Fruit fly (Drosophila melanogaster) whole organism, prepupa: ENCODE results near the gene CG44532.

Experiments
- Blimp-1 ChIP-seq: fragments of 200-800 bp; sonication (Bioruptor generic); optimal IDR thresholded peaks from 3 replicates; lab custom pipeline; 2017; ENCODE audit warnings: missing biosample characterization, missing genetic modification characterization, mild to moderate bottlenecking, moderate library complexity, missing genetic modification reagents
- CG11902 ChIP-seq: fragments of 200-800 bp; sonication (Bioruptor generic); optimal IDR thresholded peaks from 3 replicates; lab custom pipeline; 2016; ENCODE audit warnings: missing biosample characterization, missing genetic modification characterization
- CG15336 ChIP-seq: fragments of 200-800 bp; sonication (Bioruptor generic); IDR thresholded peaks from 2 replicates; pipeline ENCODE4 v1.3.6; 2022; ENCODE audit warnings: missing biosample characterization, missing genetic modification characterization
- CG1621 ChIP-seq: fragments of 200-800 bp; sonication (Bioruptor generic); optimal IDR thresholded peaks from 3 replicates; lab custom pipeline; 2018; ENCODE audit warnings: missing biosample characterization, mild to moderate bottlenecking, missing genetic modification characterization
- CG16779 ChIP-seq: fragments of 200-800 bp; sonication (Bioruptor generic); optimal IDR thresholded peaks from 3 replicates; lab custom pipeline; 2017; ENCODE audit warnings: missing biosample characterization, mild to moderate bottlenecking, missing genetic modification characterization
- CG31627 ChIP-seq: fragments of 200-800 bp; sonication (Bioruptor generic); optimal IDR thresholded peaks from 3 replicates; lab custom pipeline; 2016; ENCODE audit warnings: missing biosample characterization, missing genetic modification characterization
- CG6163 ChIP-seq: fragments of 200-800 bp; sonication (Bioruptor generic); IDR thresholded peaks from 3 replicates; pipeline ENCODE4 v1.3.6; 2022; ENCODE audit warnings: missing biosample characterization, missing genetic modification characterization
- CG6276 ChIP-seq: fragments of 200-800 bp; sonication (Bioruptor generic); optimal IDR thresholded peaks from 2 replicates; lab custom pipeline; 2017; ENCODE audit warnings: missing biosample characterization, mild to moderate bottlenecking, missing genetic modification characterization
- CG6808 ChIP-seq: fragments of 200-800 bp; sonication (Bioruptor generic); optimal IDR thresholded peaks from 3 replicates; lab custom pipeline; 2017; ENCODE audit warnings: missing biosample characterization, missing genetic modification characterization, mild to moderate bottlenecking, moderate library complexity, missing genetic modification reagents
- CG6854 ChIP-seq: fragments of 200-800 bp; sonication (Bioruptor generic); optimal IDR thresholded peaks from 2 replicates; lab custom pipeline; 2017; ENCODE audit warnings: missing biosample characterization, mild to moderate bottlenecking, missing genetic modification characterization
- CG8119 ChIP-seq: fragments of 200-800 bp; sonication (Bioruptor generic); IDR thresholded peaks from 3 replicates; pipeline ENCODE4 v1.3.6; 2022; ENCODE audit warnings: missing biosample characterization, missing genetic modification characterization
- CG9139 ChIP-seq: fragments of 200-800 bp; sonication (Bioruptor generic); optimal IDR thresholded peaks from 3 replicates; lab custom pipeline; 2017; ENCODE audit warnings: missing biosample characterization, mild to moderate bottlenecking, missing genetic modification characterization
- Eip78C ChIP-seq: fragments of 200-800 bp; sonication (Bioruptor generic); peaks from one replicate; lab custom pipeline; 2016; ENCODE audit warnings: missing biosample characterization, missing genetic modification characterization
- Eip93F ChIP-seq: fragments of 200-800 bp; sonication (Bioruptor generic); optimal IDR thresholded peaks from 2 replicates; lab custom pipeline; 2016; ENCODE audit warnings: missing biosample characterization, mild to moderate bottlenecking, missing genetic modification characterization
- Ets96B ChIP-seq: fragments of 200-800 bp; optimal IDR thresholded peaks from 2 replicates; lab custom pipeline; 2019; ENCODE audit warnings: missing biosample characterization, mild to moderate bottlenecking, missing genetic modification characterization, moderate library complexity
- Gug ChIP-seq: fragments of 200-800 bp; sonication (Bioruptor generic); IDR thresholded peaks from 2 replicates; pipeline ENCODE4 v1.3.6; 2022; ENCODE audit warnings: missing biosample characterization, missing genetic modification characterization
- Hr38 ChIP-seq: sonication (Bioruptor generic); optimal IDR thresholded peaks from 2 replicates; lab custom pipeline; 2016; ENCODE audit warnings: missing biosample characterization, missing genetic modification characterization
- OdsH ChIP-seq: fragments of 200-800 bp; sonication (Bioruptor generic); optimal IDR thresholded peaks from 3 replicates; lab custom pipeline; 2016; ENCODE audit warnings: missing biosample characterization, missing genetic modification characterization
- Smox ChIP-seq: fragments of 200-800 bp; sonication (Bioruptor generic); optimal IDR thresholded peaks from 3 replicates; lab custom pipeline; 2016; ENCODE audit warnings: missing biosample characterization, missing genetic modification characterization
- Sox14 ChIP-seq: fragments of 200-800 bp; sonication (Bioruptor generic); optimal IDR thresholded peaks from 3 replicates; lab custom pipeline; 2016; ENCODE audit warnings: missing biosample characterization, missing genetic modification characterization
- Sox15 ChIP-seq: fragments of 200-800 bp; sonication (Bioruptor generic); optimal IDR thresholded peaks from 3 replicates; lab custom pipeline; 2016; ENCODE audit warnings: missing biosample characterization, missing genetic modification characterization
- dac ChIP-seq: fragments of 200-800 bp; sonication (Bioruptor generic); optimal IDR thresholded peaks from 2 replicates; lab custom pipeline; 2017; ENCODE audit warnings: missing biosample characterization, mild to moderate bottlenecking, missing genetic modification characterization
- dsx ChIP-seq: fragments of 200-800 bp; optimal IDR thresholded peaks from 3 replicates; lab custom pipeline; 2019; ENCODE audit warnings: missing biosample characterization, mild to moderate bottlenecking, missing genetic modification characterization, moderate library complexity; ENCODE audit not compliant: poor library complexity, severe bottlenecking
- eg ChIP-seq: fragments of 200-800 bp; sonication (Bioruptor generic); IDR thresholded peaks from 3 replicates; pipeline ENCODE4 v1.3.6; 2022; ENCODE audit warnings: missing biosample characterization, missing genetic modification characterization
- esn ChIP-seq: fragments of 200-800 bp; sonication (Bioruptor generic); optimal IDR thresholded peaks from 2 replicates; lab custom pipeline; 2016; ENCODE audit warnings: missing biosample characterization, mild to moderate bottlenecking, missing genetic modification characterization, moderate library complexity
- fd59A ChIP-seq: fragments of 200-800 bp; sonication (Bioruptor generic); optimal IDR thresholded peaks from 2 replicates; lab custom pipeline; 2017; ENCODE audit warnings: missing biosample characterization, mild to moderate bottlenecking, missing genetic modification characterization, missing genetic modification reagents
- fd85E ChIP-seq: fragments of 200-800 bp; sonication (Bioruptor generic); optimal IDR thresholded peaks from 3 replicates; lab custom pipeline; 2016; ENCODE audit warnings: missing biosample characterization, missing genetic modification characterization
- fkh ChIP-seq: fragments of 200-800 bp; sonication (Bioruptor generic); optimal IDR thresholded peaks from 3 replicates; lab custom pipeline; 2017; ENCODE audit warnings: missing biosample characterization, mild to moderate bottlenecking, missing genetic modification characterization, moderate library complexity
- net ChIP-seq: fragments of 200-800 bp; sonication (Bioruptor generic); optimal IDR thresholded peaks from 3 replicates; lab custom pipeline; 2016; ENCODE audit warnings: missing biosample characterization, missing genetic modification characterization
- salr ChIP-seq, 2 experiments: fragments of 200-800 bp; sonication (Bioruptor generic); optimal IDR thresholded peaks; 3 replicates each; lab custom pipeline; 2016 to 2018; ENCODE audit warnings: missing biosample characterization in 2 of 2, missing genetic modification characterization in 2 of 2, mild to moderate bottlenecking in 1 of 2
- spab ChIP-seq: fragments of 200-800 bp; sonication (Bioruptor generic); optimal IDR thresholded peaks from 2 replicates; lab custom pipeline; 2017; ENCODE audit warnings: missing biosample characterization, mild to moderate bottlenecking, missing genetic modification characterization, missing genetic modification reagents
- ss ChIP-seq, 2 experiments: fragments of 200-800 bp; sonication (Bioruptor generic); optimal IDR thresholded peaks; 2 replicates in 1 of 2; 3 replicates in 1 of 2; lab custom pipeline; 2017 to 2018; ENCODE audit warnings: mild to moderate bottlenecking in 2 of 2, missing biosample characterization in 2 of 2, missing genetic modification characterization in 2 of 2, moderate library complexity in 1 of 2
- topi ChIP-seq: fragments of 200-800 bp; sonication (Bioruptor generic); optimal IDR thresholded peaks from 3 replicates; lab custom pipeline; 2016; ENCODE audit warnings: missing biosample characterization, missing genetic modification characterization
- vri ChIP-seq: fragments of 200-800 bp; sonication (Bioruptor generic); optimal IDR thresholded peaks from 3 replicates; lab custom pipeline; 2016; ENCODE audit warnings: missing biosample characterization, mild to moderate bottlenecking, missing genetic modification characterization

Gene CG44532

dm6 chrX:9159736-9160135 lies 2.2 kb upstream of the CG44532 start, which contains the start of gene NdufA3:
Gene NdufA3 (minus strand): TSS chrX:9160052.
- no peak for TF ChIP-seq Eip93F (GFP tag; lab: Kevin White, UChicago)
- peak; percentile 41 for TF ChIP-seq vri (GFP tag; lab: Kevin White, UChicago)

dm6 chrX:9163110-9163509 lies 1.2 kb downstream of the CG44532 start, which contains the start of gene mei-P26:
Gene mei-P26 (plus strand): TSS chrX:9163255.
- TF ChIP-seq vri (GFP tag; lab: Kevin White, UChicago), result peak; percentile 34
- TF ChIP-seq Eip78C (GFP tag; lab: Kevin White, UChicago), result peak; percentile 77
- TF ChIP-seq Sox14 (GFP tag; lab: Kevin White, UChicago), result peak; percentile 6
- TF ChIP-seq fkh (GFP tag; lab: Kevin White, UChicago), result peak; percentile 61
- TF ChIP-seq OdsH (GFP tag; lab: Kevin White, UChicago), result no peak
- TF ChIP-seq CG1621, result no peak
- TF ChIP-seq spab (GFP tag; lab: Kevin White, UChicago), result no peak
- TF ChIP-seq fd85E (GFP tag; lab: Kevin White, UChicago), result no peak
- TF ChIP-seq CG6163 (GFP tag; lab: Robert Waterston, UW), result peak; percentile 55; the same call in 1 of the 3 replicates
- peak; percentile 3 for TF ChIP-seq dsx (GFP tag; lab: Kevin White, UChicago)
- peak; percentile 34 for TF ChIP-seq esn (GFP tag; lab: Kevin White, UChicago)
- TF ChIP-seq CG15336 (GFP tag; lab: Robert Waterston, UW), result peak; percentile 34; the same call in 1 of the 2 replicates
- peak; percentile 44 for TF ChIP-seq CG6854 (GFP tag; lab: Kevin White, UChicago)
- no peak for TF ChIP-seq topi (GFP tag; lab: Kevin White, UChicago)

DNA sequence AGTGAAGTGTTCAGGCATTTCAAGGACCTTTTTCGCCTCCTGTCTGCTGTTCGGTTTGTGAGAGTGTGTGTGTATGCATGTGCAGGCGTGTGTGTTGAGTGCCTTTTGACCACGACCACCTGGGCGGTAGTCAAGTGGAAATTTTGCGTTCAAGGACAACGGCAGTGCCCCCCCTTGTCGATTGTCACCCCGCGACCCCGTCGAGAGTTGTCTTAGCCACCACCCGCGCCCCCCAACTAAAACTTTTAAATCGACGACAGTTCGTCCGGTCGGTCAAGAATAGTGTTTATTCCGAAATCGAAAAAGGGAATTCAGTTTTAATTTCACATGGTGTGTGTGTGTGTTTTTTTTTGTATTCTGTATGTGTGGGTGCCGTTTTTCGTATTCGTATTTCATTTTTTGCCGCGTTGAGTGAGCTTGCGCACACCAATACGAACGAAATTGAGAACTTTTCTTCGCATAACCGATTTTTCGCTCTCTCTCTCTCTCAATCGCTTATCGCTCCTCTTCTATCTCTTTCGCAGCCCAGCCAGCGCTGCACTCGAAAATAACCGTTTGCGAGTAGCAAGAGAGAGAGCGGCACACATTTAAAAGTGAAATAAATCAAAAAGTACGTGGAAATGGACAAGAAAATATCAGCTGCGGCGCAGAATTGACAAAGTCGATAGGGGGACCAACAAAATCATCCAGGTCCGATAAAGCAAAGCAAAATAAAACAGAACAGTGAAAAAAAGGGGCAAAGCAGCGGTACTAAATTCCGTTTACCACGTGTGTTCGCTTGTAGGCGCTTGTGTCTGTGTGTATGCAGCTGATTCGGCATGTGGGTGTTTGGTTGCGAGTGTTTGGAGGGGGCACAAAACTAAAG lies 2.0 kb downstream of the CG44532 start:
- TF ChIP-seq net (GFP tag; lab: Kevin White, UChicago), result peak; percentile 35
- TF ChIP-seq Sox15 (GFP tag; lab: Kevin White, UChicago), result no peak
- TF ChIP-seq Gug (GFP tag; lab: Robert Waterston, UW), result no peak
- TF ChIP-seq Ets96B (tag; lab: Kevin White, UChicago), result peak; percentile 21
- peak; percentile 29 for TF ChIP-seq Blimp-1
- TF ChIP-seq Sox14 (GFP tag; lab: Kevin White, UChicago), result no peak
- no peak for TF ChIP-seq Smox (GFP tag; lab: Kevin White, UChicago)
- peak; percentile 16 for TF ChIP-seq dsx (GFP tag; lab: Kevin White, UChicago)
- peak; percentile 37 for TF ChIP-seq CG16779 (tag; lab: Kevin White, UChicago)
- no peak for TF ChIP-seq Hr38 (GFP tag; lab: Kevin White, UChicago)
- peak; percentile 74 for TF ChIP-seq Eip78C (GFP tag; lab: Kevin White, UChicago)
- peak; percentile 10 for TF ChIP-seq fd59A (GFP tag; lab: Kevin White, UChicago)
- peak; percentile 68 for TF ChIP-seq CG6163 (GFP tag; lab: Robert Waterston, UW)
- no peak for TF ChIP-seq CG31627 (GFP tag; lab: Kevin White, UChicago)
- TF ChIP-seq ss (GFP tag; optimal IDR thresholded peaks at IDR 0.05; lab: Kevin White, UChicago), result peak; percentile 45 to 56
- no peak for TF ChIP-seq CG11902 (GFP tag; lab: Kevin White, UChicago)
- TF ChIP-seq CG15336 (GFP tag; lab: Robert Waterston, UW), result peak; percentile 32; the same call in 1 of the 2 replicates
- no peak for TF ChIP-seq spab (GFP tag; lab: Kevin White, UChicago)
- no peak for TF ChIP-seq dac (GFP tag; lab: Kevin White, UChicago)
- peak; percentile 41 for TF ChIP-seq CG9139 (GFP tag; lab: Kevin White, UChicago)
- TF ChIP-seq eg (GFP tag; lab: Robert Waterston, UW), result peak; percentile 69
- no peak for TF ChIP-seq esn (GFP tag; lab: Kevin White, UChicago)
- TF ChIP-seq CG6808, result peak; percentile 19
- TF ChIP-seq CG8119, result no peak
- peak; percentile 20 for TF ChIP-seq CG6854 (GFP tag; lab: Kevin White, UChicago)
- TF ChIP-seq CG6276 (GFP tag; lab: Kevin White, UChicago), result peak; percentile 64
- peak in 1 of 2 experiments; percentile 38 for TF ChIP-seq salr (GFP tag; optimal IDR thresholded peaks at IDR 0.05; lab: Kevin White, UChicago)
- TF ChIP-seq, all 60 proteins: peak for 16
